Worm (Caenorhabditis elegans): Measurements from ENCODE around the gene npr-31.

ce11 chrII:7122661-7123418, 21.6 kb upstream of the npr-31 start, which contains the start of gene F10E7.11:
- TF ChIP-seq ham-2 (GFP tag; optimal IDR thresholded peaks at IDR 0.05) (no peak), snpc-4 (tag; optimal IDR thresholded peaks at IDR 0.05) (no peak), unc-62 (GFP tag; optimal IDR thresholded peaks at IDR 0.05) (no peak), ztf-11 (tag; optimal IDR thresholded peaks at IDR 0.05) (no peak), elt-1 (tag; optimal IDR thresholded peaks at IDR 0.05; ENCODE audit: borderline replicate concordance, insufficient read depth) (no peak), pha-4 (tag; optimal IDR thresholded peaks at IDR 0.05) (no peak), lsy-2 (tag; optimal IDR thresholded peaks at IDR 0.05) (no peak), nhr-76 (tag; optimal IDR thresholded peaks at IDR 0.05) (no peak), lin-32 (GFP tag; optimal IDR thresholded peaks at IDR 0.05) (no peak), mls-2 (tag; optimal IDR thresholded peaks at IDR 0.05) (no peak), unc-39 (tag; optimal IDR thresholded peaks at IDR 0.05) (no peak), ces-1 (GFP tag; optimal IDR thresholded peaks at IDR 0.05) (no peak)
